Worm (Caenorhabditis elegans) whole organism, early embryonic: ENCODE data around the gene nas-11.

Experiments used
- B0310.2 ChIP-seq: sonication (generic microtip); optimal IDR thresholded peaks from 2 replicates; lab custom pipeline; 2016; ENCODE audit warnings: mild to moderate bottlenecking, missing genetic modification characterization, missing compliant biosample characterization
- F13C5.2 ChIP-seq: sonication (generic microtip); optimal IDR thresholded peaks from 2 replicates; lab custom pipeline; 2017; ENCODE audit warnings: mild to moderate bottlenecking, missing genetic modification characterization, inconsistent platforms, missing compliant biosample characterization
- aly-1 ChIP-seq: sonication (generic microtip); optimal IDR thresholded peaks from 2 replicates; lab custom pipeline; 2016; ENCODE audit warnings: missing genetic modification characterization, missing compliant biosample characterization
- ama-1 ChIP-seq: fragments of 150-350 bp; optimal IDR thresholded peaks from 2 replicates; lab custom pipeline; 2014
- ceh-13 ChIP-seq: fragments of 200-800 bp; sonication (Bioruptor generic); optimal IDR thresholded peaks from 2 replicates; lab custom pipeline; 2018; ENCODE audit warnings: mild to moderate bottlenecking, missing genetic modification characterization, missing compliant biosample characterization
- ceh-36 ChIP-seq: sonication (generic microtip); optimal IDR thresholded peaks from 2 replicates; lab custom pipeline; 2016; ENCODE audit warnings: missing genetic modification characterization, inconsistent platforms, missing compliant biosample characterization
- ets-7 ChIP-seq: sonication (generic microtip); optimal IDR thresholded peaks from 2 replicates; lab custom pipeline; 2016; ENCODE audit warnings: missing genotype, missing genetic modification characterization, missing compliant biosample characterization
- flt-1 ChIP-seq: fragments of 200-800 bp; sonication (Bioruptor generic); IDR thresholded peaks from 2 replicates; pipeline ENCODE4 v1.3.6; 2022; ENCODE audit warnings: missing genetic modification characterization, missing compliant biosample characterization
- hmbx-1 ChIP-seq: sonication (generic microtip); optimal IDR thresholded peaks from 2 replicates; lab custom pipeline; 2016; ENCODE audit warnings: mild to moderate bottlenecking, missing genetic modification characterization, missing compliant biosample characterization
- hmg-4 ChIP-seq: fragments of 200-800 bp; sonication (Bioruptor generic); optimal IDR thresholded peaks from 2 replicates; lab custom pipeline; 2018; ENCODE audit warnings: mild to moderate bottlenecking, missing genetic modification characterization, missing compliant biosample characterization
- hnd-1 ChIP-seq: sonication (generic microtip); optimal IDR thresholded peaks from 2 replicates; lab custom pipeline; 2016; ENCODE audit warnings: missing genetic modification characterization, missing compliant biosample characterization
- pes-1 ChIP-seq: fragments of 200-800 bp; sonication (Bioruptor generic); IDR thresholded peaks from 2 replicates; pipeline ENCODE4 v1.3.6; 2022; ENCODE audit warnings: missing genetic modification reagents, missing genetic modification characterization, missing compliant biosample characterization
- scrt-1 ChIP-seq: fragments of 200-800 bp; sonication (Bioruptor generic); IDR thresholded peaks from 2 replicates; pipeline ENCODE4 v1.3.6; 2022; ENCODE audit warnings: missing genetic modification characterization, missing compliant biosample characterization
- sea-1 ChIP-seq: fragments of 200-800 bp; sonication (Bioruptor generic); conservative IDR thresholded peaks from 2 replicates; pipeline ENCODE4 v1.3.6; 2022; ENCODE audit warnings: missing genetic modification characterization, missing compliant biosample characterization
- tbx-11 ChIP-seq: fragments of 200-800 bp; sonication (Bioruptor generic); IDR thresholded peaks from 2 replicates; pipeline ENCODE4 v1.3.6; 2022; ENCODE audit warnings: missing genetic modification characterization, missing compliant biosample characterization
- tbx-37 ChIP-seq: fragments of 200-800 bp; sonication (Bioruptor generic); conservative IDR thresholded peaks from 2 replicates; pipeline ENCODE4 v1.3.6; 2022; ENCODE audit warnings: missing genetic modification reagents, missing genetic modification characterization, missing compliant biosample characterization
- tra-4 ChIP-seq: sonication (generic microtip); optimal IDR thresholded peaks from 2 replicates; lab custom pipeline; 2017; ENCODE audit warnings: missing genetic modification characterization, missing compliant biosample characterization

The nas-11 gene

DNA sequence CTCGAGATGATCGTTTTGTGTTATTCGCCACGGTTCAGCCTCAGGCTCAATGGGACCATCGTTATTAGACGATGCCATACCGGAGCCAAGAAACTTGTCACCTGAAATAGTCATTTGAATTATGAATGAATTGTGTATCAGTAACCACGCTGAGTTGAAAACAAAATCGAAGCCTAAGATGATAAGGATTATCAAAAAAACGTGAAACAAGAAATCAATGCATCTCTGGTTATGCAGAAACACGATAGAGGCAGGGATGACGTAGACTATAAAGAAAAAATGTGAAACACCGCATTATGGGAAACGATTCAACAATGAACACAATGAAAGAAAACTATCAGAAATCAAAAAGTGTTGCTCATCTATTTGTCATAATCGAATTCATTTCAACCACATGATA, 9.6 kb downstream of the nas-11 start, which contains the start of gene smf-1:
smf-1 (minus strand) TSS at position 101 of the 400 bp plus-strand sequence.
- TF ChIP-seq tbx-11 (GFP tag; lab: Robert Waterston, UW) (no peak), hnd-1 (tag; lab: Kevin White, UChicago) (no peak), ama-1 (lab: Kevin White, UChicago) (no peak), sea-1 (GFP tag; lab: Robert Waterston, UW) (no peak), ets-7 (tag; lab: Kevin White, UChicago) (no peak), hmbx-1 (no peak), tra-4 (no peak), B0310.2 (no peak), ceh-36 (tag; lab: Kevin White, UChicago) (no peak), hmg-4 (GFP tag; lab: Kevin White, UChicago) (no peak), ceh-13 (GFP tag; lab: Kevin White, UChicago) (no peak), F13C5.2 (tag; lab: Kevin White, UChicago) (no peak), tbx-37 (GFP tag; lab: Robert Waterston, UW) (no peak), flt-1 (GFP tag; lab: Robert Waterston, UW) (no peak), scrt-1 (no peak), pes-1 (GFP tag; lab: Robert Waterston, UW) (no peak), aly-1 (tag; lab: Kevin White, UChicago) (no peak)

DNA sequence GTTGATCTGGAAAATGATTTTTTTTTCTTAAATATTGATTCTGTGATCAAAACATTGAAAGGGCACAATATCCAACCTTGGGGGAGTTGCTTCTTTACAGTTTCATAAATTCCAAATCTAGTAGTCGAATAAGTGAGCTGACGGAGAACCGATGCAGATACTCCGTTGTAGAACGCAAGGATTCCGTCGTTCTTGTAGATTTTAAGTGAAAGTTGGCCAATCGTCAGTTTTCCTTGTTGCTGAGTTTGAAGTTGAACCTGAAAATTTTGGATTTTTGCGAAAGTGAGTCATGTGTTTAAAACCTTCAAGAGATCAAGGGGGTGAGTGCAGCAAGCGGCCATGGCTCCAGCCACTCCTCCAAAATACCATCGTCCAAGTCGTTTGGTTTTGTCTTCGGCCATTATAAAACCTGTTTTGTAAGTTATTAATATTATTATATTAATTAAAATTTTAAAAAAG, 11.9 kb downstream of the nas-11 start, which contains the start of gene slc-25A10:
slc-25A10 (minus strand) TSS at position 409 of the 459 bp plus-strand sequence.
- no peak for TF ChIP-seq sea-1 (GFP tag; lab: Robert Waterston, UW)
- no peak for TF ChIP-seq pes-1 (GFP tag; lab: Robert Waterston, UW)
- no peak for TF ChIP-seq B0310.2
- TF ChIP-seq ceh-36 (tag; lab: Kevin White, UChicago), result no peak
- TF ChIP-seq F13C5.2 (tag; lab: Kevin White, UChicago), result no peak
- TF ChIP-seq hmg-4 (GFP tag; lab: Kevin White, UChicago), result no peak
- TF ChIP-seq scrt-1, result no peak
- no peak for TF ChIP-seq tra-4
- no peak for TF ChIP-seq hmbx-1
- TF ChIP-seq ama-1 (lab: Kevin White, UChicago), result no peak
- TF ChIP-seq hnd-1 (tag; lab: Kevin White, UChicago), result no peak

DNA sequence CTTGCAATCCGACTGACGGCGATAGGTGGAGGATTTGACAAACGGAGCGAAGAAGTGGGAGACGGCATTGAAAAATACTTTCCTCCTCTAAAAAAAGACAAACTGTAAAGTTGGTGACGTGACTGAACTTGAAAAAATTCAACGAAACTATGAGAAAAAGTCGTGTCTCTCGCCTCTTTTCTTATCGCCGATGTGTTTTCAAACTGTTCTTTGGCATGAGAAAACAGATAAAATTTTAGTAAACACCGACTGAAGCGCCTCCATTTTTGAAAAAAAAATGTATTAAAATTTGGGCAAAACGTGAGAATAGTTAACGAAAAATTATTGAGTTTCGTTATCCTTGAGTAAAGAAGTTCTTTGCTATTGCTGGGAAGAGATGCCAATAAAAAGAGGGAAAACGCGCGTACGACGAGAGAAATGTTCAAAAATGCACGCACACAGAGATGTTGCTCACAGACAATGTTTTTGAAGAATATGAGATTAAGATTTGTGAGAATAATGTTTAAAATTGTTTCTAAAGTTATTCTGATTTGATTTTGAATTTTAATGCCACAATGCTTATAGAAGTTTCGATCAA, 15.5 kb downstream of the nas-11 start:
- TF ChIP-seq scrt-1 (no peak), ama-1 (lab: Kevin White, UChicago) (no peak), tbx-11 (GFP tag; lab: Robert Waterston, UW) (no peak), ets-7 (tag; lab: Kevin White, UChicago) (no peak)

DNA sequence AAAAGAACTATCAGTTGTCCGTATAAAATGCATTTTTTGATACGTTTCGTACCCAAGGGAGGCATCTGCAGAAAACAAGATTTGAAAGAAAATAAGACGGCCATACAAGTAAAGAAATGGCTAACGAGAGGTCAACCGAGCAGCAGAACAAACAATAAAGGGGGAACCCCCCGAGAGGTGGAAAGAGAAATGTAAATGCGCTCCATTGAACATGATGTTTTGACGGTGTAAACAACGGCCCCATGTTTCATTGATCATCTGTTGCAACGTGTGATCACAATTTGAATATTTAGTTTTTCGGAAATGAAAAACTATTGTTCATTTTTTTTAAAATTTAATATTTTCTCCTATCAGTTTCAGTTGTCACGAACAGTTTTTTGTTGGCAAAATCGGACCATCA, 16.2 kb downstream of the nas-11 start, which contains the start of gene K11G12.6:
K11G12.6 (minus strand) TSS at position 65 of the 400 bp plus-strand sequence.
- TF ChIP-seq flt-1 (GFP tag; lab: Robert Waterston, UW) (no peak), tbx-37 (GFP tag; lab: Robert Waterston, UW) (no peak), aly-1 (tag; lab: Kevin White, UChicago) (no peak), tbx-11 (GFP tag; lab: Robert Waterston, UW) (no peak), ama-1 (lab: Kevin White, UChicago) (no peak), hnd-1 (tag; lab: Kevin White, UChicago) (no peak), F13C5.2 (tag; lab: Kevin White, UChicago) (no peak), hmg-4 (GFP tag; lab: Kevin White, UChicago) (no peak), tra-4 (no peak), scrt-1 (no peak), ceh-13 (GFP tag; lab: Kevin White, UChicago) (no peak), ets-7 (tag; lab: Kevin White, UChicago) (no peak), B0310.2 (no peak), pes-1 (GFP tag; lab: Robert Waterston, UW) (no peak), sea-1 (GFP tag; lab: Robert Waterston, UW) (no peak), hmbx-1 (no peak), ceh-36 (tag; lab: Kevin White, UChicago) (no peak)

DNA sequence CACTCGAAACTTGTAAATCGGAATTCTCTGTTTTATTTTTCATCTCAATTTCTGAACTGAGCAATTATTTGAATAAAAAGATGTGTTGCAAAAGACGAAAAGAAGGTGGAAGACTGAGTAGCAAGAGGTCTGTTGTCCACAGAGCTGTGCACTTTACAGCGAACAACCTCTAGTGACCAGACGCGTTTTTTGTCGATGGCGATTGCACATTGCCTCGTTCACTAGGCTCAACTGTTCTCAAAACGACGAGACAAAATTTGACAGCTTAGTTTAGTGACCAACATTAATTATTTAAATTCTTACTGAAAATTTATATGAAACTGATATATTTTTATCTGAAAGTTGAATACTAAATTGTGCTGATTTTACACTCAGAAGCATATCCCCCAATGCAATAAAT, 19.8 kb downstream of the nas-11 start, which contains the start of gene R03E9.2:
R03E9.2 (minus strand) TSS at position 101 of the 400 bp plus-strand sequence.
- TF ChIP-seq ets-7 (tag; lab: Kevin White, UChicago), result no peak
- no peak for TF ChIP-seq aly-1 (tag; lab: Kevin White, UChicago)
- no peak for TF ChIP-seq ceh-13 (GFP tag; lab: Kevin White, UChicago)
- no peak for TF ChIP-seq ama-1 (lab: Kevin White, UChicago)
- TF ChIP-seq B0310.2, result no peak
- TF ChIP-seq F13C5.2 (tag; lab: Kevin White, UChicago), result no peak
- TF ChIP-seq tbx-37 (GFP tag; lab: Robert Waterston, UW), result no peak
- no peak for TF ChIP-seq tra-4
- TF ChIP-seq ceh-36 (tag; lab: Kevin White, UChicago), result no peak
- no peak for TF ChIP-seq hmg-4 (GFP tag; lab: Kevin White, UChicago)
- TF ChIP-seq tbx-11 (GFP tag; lab: Robert Waterston, UW), result no peak
- no peak for TF ChIP-seq flt-1 (GFP tag; lab: Robert Waterston, UW)
- no peak for TF ChIP-seq sea-1 (GFP tag; lab: Robert Waterston, UW)
- no peak for TF ChIP-seq pes-1 (GFP tag; lab: Robert Waterston, UW)

DNA sequence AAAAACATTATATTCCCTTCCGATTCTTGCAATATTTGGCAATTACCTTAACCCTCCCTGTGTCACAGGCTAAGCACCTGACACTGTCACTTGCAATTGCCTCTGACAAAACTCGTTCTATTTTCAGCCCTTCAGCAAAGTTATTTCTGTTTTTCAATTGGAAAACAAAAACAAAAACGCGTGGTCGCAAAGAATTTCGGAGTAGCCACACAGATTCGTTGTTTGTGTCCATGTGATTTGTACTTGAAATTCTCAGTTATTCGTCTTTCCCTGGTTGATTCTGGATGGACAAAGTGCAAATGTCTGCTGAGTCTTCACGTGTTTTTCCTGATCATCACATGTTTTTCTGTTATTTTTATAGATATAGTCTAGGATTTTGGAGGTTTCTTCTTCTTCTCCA, 22.1 kb downstream of the nas-11 start:
- TF ChIP-seq tbx-37 (GFP tag; lab: Robert Waterston, UW) (no peak), hmbx-1 (no peak), tbx-11 (GFP tag; lab: Robert Waterston, UW) (no peak), flt-1 (GFP tag; lab: Robert Waterston, UW) (no peak), ets-7 (tag; lab: Kevin White, UChicago) (no peak), ama-1 (lab: Kevin White, UChicago) (no peak), hmg-4 (GFP tag; lab: Kevin White, UChicago) (no peak), pes-1 (GFP tag; lab: Robert Waterston, UW) (no peak), scrt-1 (no peak), tra-4 (no peak), F13C5.2 (tag; lab: Kevin White, UChicago) (no peak), B0310.2 (no peak), ceh-13 (GFP tag; lab: Kevin White, UChicago) (no peak)
